Worm (Caenorhabditis elegans) whole organism, L3 larva: ENCODE data around the gene EGAP2.1.
A peak's percentile ranks its signal among the peaks of the same experiment; 100 is the strongest.

ENCODE experiments used
- R02D3.7 ChIP-seq: fragments of 150-350 bp; optimal IDR thresholded peaks from 2 replicates; lab custom pipeline; 2014; ENCODE audit warnings: missing biosample characterization, missing genetic modification characterization
- ZK546.5 ChIP-seq: sonication (generic microtip); optimal IDR thresholded peaks from 2 replicates; lab custom pipeline; 2017; ENCODE audit warnings: missing biosample characterization, missing genetic modification characterization
- ama-1 ChIP-seq: fragments of 150-350 bp; optimal IDR thresholded peaks from 2 replicates; lab custom pipeline; 2018
- ceh-16 ChIP-seq: sonication (generic microtip); optimal IDR thresholded peaks from 2 replicates; lab custom pipeline; 2017; ENCODE audit warnings: missing biosample characterization, missing genetic modification characterization
- ceh-28 ChIP-seq: fragments of 150-350 bp; optimal IDR thresholded peaks from 2 replicates; lab custom pipeline; 2014; ENCODE audit warnings: missing biosample characterization, missing genetic modification reagents, missing genetic modification characterization
- daf-12 ChIP-seq: fragments of 150-350 bp; optimal IDR thresholded peaks from 2 replicates; lab custom pipeline; 2014; ENCODE audit warnings: missing biosample characterization, missing genetic modification reagents, missing genetic modification characterization
- egl-27 ChIP-seq: sonication (generic microtip); optimal IDR thresholded peaks from 4 replicates; lab custom pipeline; 2017; ENCODE audit warnings: missing biosample characterization, missing genetic modification reagents, missing genetic modification characterization
- elt-2 ChIP-seq: sonication (generic microtip); optimal IDR thresholded peaks from 2 replicates; lab custom pipeline; 2016; ENCODE audit warnings: missing genetic modification reagents, mild to moderate bottlenecking, missing genetic modification characterization, missing compliant biosample characterization
- eor-1 ChIP-seq, 2 experiments: fragments of 150-350 bp; optimal IDR thresholded peaks; 2 replicates each; lab custom pipeline; 2014 to 2018; ENCODE audit warnings: missing biosample characterization in 2 of 2, missing genetic modification characterization in 2 of 2
- fkh-2 ChIP-seq: fragments of 150-350 bp; optimal IDR thresholded peaks from 2 replicates; lab custom pipeline; 2014; ENCODE audit warnings: missing biosample characterization, missing genetic modification reagents, missing genetic modification characterization
- hmg-11 ChIP-seq: sonication (generic microtip); optimal IDR thresholded peaks from 2 replicates; lab custom pipeline; 2016; ENCODE audit warnings: missing genetic modification characterization, missing compliant biosample characterization
- lin-15B ChIP-seq: fragments of 150-350 bp; optimal IDR thresholded peaks from 2 replicates; lab custom pipeline; 2014; ENCODE audit warnings: missing biosample characterization, missing genetic modification characterization
- lin-39 ChIP-seq: fragments of 150-350 bp; optimal IDR thresholded peaks from 2 replicates; lab custom pipeline; 2018; ENCODE audit warnings: missing biosample characterization, missing genetic modification reagents, missing genetic modification characterization
- lsy-12 ChIP-seq: sonication (generic microtip); optimal IDR thresholded peaks from 2 replicates; lab custom pipeline; 2016; ENCODE audit warnings: mild to moderate bottlenecking, missing genetic modification characterization, missing compliant biosample characterization
- mdl-1 ChIP-seq: fragments of 150-350 bp; optimal IDR thresholded peaks from 2 replicates; lab custom pipeline; 2014; ENCODE audit warnings: missing biosample characterization, missing genetic modification characterization
- mml-1 ChIP-seq: fragments of 150-350 bp; sonication (generic microtip); optimal IDR thresholded peaks from 3 replicates; lab custom pipeline; 2014; ENCODE audit warnings: missing biosample characterization, missing genetic modification characterization
- nfya-1 ChIP-seq: sonication (generic microtip); optimal IDR thresholded peaks from 2 replicates; lab custom pipeline; 2017; ENCODE audit warnings: missing genetic modification characterization, mild to moderate bottlenecking, missing compliant biosample characterization, antibody characterized with exemption, moderate library complexity; ENCODE audit not compliant: insufficient read depth
- nhr-11 ChIP-seq: fragments of 150-350 bp; optimal IDR thresholded peaks from 2 replicates; lab custom pipeline; 2014; ENCODE audit warnings: missing biosample characterization, missing genetic modification characterization
- nhr-12 ChIP-seq: fragments of 150-350 bp; optimal IDR thresholded peaks from 2 replicates; lab custom pipeline; 2014; ENCODE audit warnings: missing biosample characterization, missing genetic modification characterization
- nhr-23 ChIP-seq: fragments of 150-350 bp; optimal IDR thresholded peaks from 2 replicates; lab custom pipeline; 2014; ENCODE audit warnings: missing biosample characterization, missing genetic modification reagents, missing genetic modification characterization
- nhr-237 ChIP-seq: fragments of 150-350 bp; optimal IDR thresholded peaks from 2 replicates; lab custom pipeline; 2014; ENCODE audit warnings: missing biosample characterization, missing genetic modification characterization
- nhr-25 ChIP-seq: sonication (generic microtip); optimal IDR thresholded peaks from 2 replicates; lab custom pipeline; 2017; ENCODE audit warnings: missing biosample characterization, missing genetic modification characterization
- nhr-43 ChIP-seq: sonication (generic microtip); optimal IDR thresholded peaks from 2 replicates; lab custom pipeline; 2016; ENCODE audit warnings: mild to moderate bottlenecking, missing genetic modification characterization, missing compliant biosample characterization; ENCODE audit not compliant: poor library complexity, severe bottlenecking
- nhr-67 ChIP-seq: fragments of 150-350 bp; optimal IDR thresholded peaks from 2 replicates; lab custom pipeline; 2014; ENCODE audit warnings: missing biosample characterization, missing genetic modification characterization
- nhr-76 ChIP-seq: fragments of 150-350 bp; sonication (generic microtip); optimal IDR thresholded peaks from 5 replicates; lab custom pipeline; 2014; ENCODE audit warnings: missing biosample characterization, missing genetic modification characterization
- pha-4 ChIP-seq: fragments of 150-350 bp; optimal IDR thresholded peaks from 2 replicates; lab custom pipeline; 2014; ENCODE audit warnings: missing biosample characterization, missing genetic modification reagents, missing genetic modification characterization
- pqm-1 ChIP-seq: fragments of 150-350 bp; optimal IDR thresholded peaks from 2 replicates; lab custom pipeline; 2017; ENCODE audit warnings: missing biosample characterization, missing genetic modification characterization, inconsistent platforms
- sea-2 ChIP-seq: fragments of 150-350 bp; sonication (generic microtip); optimal IDR thresholded peaks from 4 replicates; lab custom pipeline; 2014; ENCODE audit warnings: missing biosample characterization, missing genetic modification reagents, missing genetic modification characterization
- skn-1 ChIP-seq: fragments of 150-350 bp; optimal IDR thresholded peaks from 2 replicates; lab custom pipeline; 2014; ENCODE audit warnings: missing biosample characterization, missing genetic modification characterization
- zag-1 ChIP-seq: fragments of 150-350 bp; optimal IDR thresholded peaks from 2 replicates; lab custom pipeline; 2014; ENCODE audit warnings: missing biosample characterization, missing genetic modification characterization
- ztf-11 ChIP-seq: fragments of 150-350 bp; optimal IDR thresholded peaks from 2 replicates; lab custom pipeline; 2014; ENCODE audit warnings: missing biosample characterization, missing genetic modification characterization
- ztf-4 ChIP-seq: fragments of 150-350 bp; optimal IDR thresholded peaks from 2 replicates; lab custom pipeline; 2014; ENCODE audit warnings: missing biosample characterization, missing genetic modification characterization

EGAP2.1 gene

ce11 chrII:5234728-5235127 is 3.5 kb downstream of the EGAP2.1 start:
- TF ChIP-seq elt-2 = peak; percentile 84
- no peak for TF ChIP-seq lsy-12 (tag; lab: Kevin White, UChicago)
- peak; percentile 57 for TF ChIP-seq pqm-1

- TF ChIP-seq elt-2 (peak; percentile 85), nhr-43 (tag; lab: Kevin White, UChicago) (no peak), pqm-1 (peak; percentile 49)
Observed at ce11 chrII:5235758-5236157, 4.5 kb downstream of the EGAP2.1 start, which contains the start of gene pho-1. pho-1 (minus strand) TSS chrII:5235846.

- TF ChIP-seq lsy-12 (tag; lab: Kevin White, UChicago) (peak; percentile 4), pqm-1 (peak; percentile 26), elt-2 (peak; percentile 57), nfya-1 (tag; lab: Kevin White, UChicago) (peak; percentile 3), ama-1 (lab: Kevin White, UChicago) (no peak), nhr-76 (tag; lab: Kevin White, UChicago) (no peak), hmg-11 (tag; lab: Kevin White, UChicago) (no peak), ztf-11 (tag; lab: Kevin White, UChicago) (no peak), lin-39 (no peak), nhr-237 (tag; lab: Kevin White, UChicago) (no peak), pha-4 (no peak)
- TF ChIP-seq, all 47 proteins: peak for 4
Observed at ce11 chrII:5237699-5238098, 6.5 kb downstream of the EGAP2.1 start.

ce11 chrII:5238366-5238765 is 7.2 kb downstream of the EGAP2.1 start, which contains the start of gene pho-4:
pho-4 (minus strand) TSS chrII:5238466.
- TF ChIP-seq ama-1 (lab: Kevin White, UChicago) = no peak
- TF ChIP-seq nhr-67 = no peak
- TF ChIP-seq nhr-25 (tag; lab: Kevin White, UChicago) = no peak

ce11 chrII:5241560-5241959 is 10.3 kb downstream of the EGAP2.1 start, which contains the start of gene T16D1.1:
T16D1.1 (minus strand) TSS chrII:5241660.
- TF ChIP-seq ceh-16 (tag; lab: Kevin White, UChicago) (no peak), eor-1 (tag; optimal IDR thresholded peaks at IDR 0.05; lab: Kevin White, UChicago) (no peak), ZK546.5 (tag; lab: Kevin White, UChicago) (no peak), lin-15B (tag; lab: Kevin White, UChicago) (no peak), skn-1 (tag; lab: Kevin White, UChicago) (no peak), nfya-1 (tag; lab: Kevin White, UChicago) (no peak), egl-27 (tag; lab: Kevin White, UChicago) (no peak), mml-1 (tag; lab: Kevin White, UChicago) (no peak), daf-12 (tag; lab: Kevin White, UChicago) (no peak), nhr-76 (tag; lab: Kevin White, UChicago) (no peak), sea-2 (GFP tag; lab: Kevin White, UChicago) (no peak), nhr-25 (tag; lab: Kevin White, UChicago) (no peak), nhr-237 (tag; lab: Kevin White, UChicago) (no peak), hmg-11 (tag; lab: Kevin White, UChicago) (no peak), zag-1 (tag; lab: Kevin White, UChicago) (no peak), ceh-28 (no peak), lsy-12 (tag; lab: Kevin White, UChicago) (no peak), pqm-1 (no peak)

ce11 chrII:5246791-5247361 is 15.7 kb downstream of the EGAP2.1 start, which contains the start of gene ptr-6:
ptr-6 (minus strand) TSS chrII:5246837.
- TF ChIP-seq hmg-11 (tag; lab: Kevin White, UChicago) = no peak
- peak; percentile 37 for TF ChIP-seq nhr-25 (tag; lab: Kevin White, UChicago)
- TF ChIP-seq nhr-23 = peak; percentile 28

- TF ChIP-seq sea-2 (GFP tag; lab: Kevin White, UChicago) (no peak), nhr-23 (no peak), mdl-1 (no peak), elt-2 (no peak), nhr-43 (tag; lab: Kevin White, UChicago) (no peak), lin-39 (no peak), ztf-4 (tag; lab: Kevin White, UChicago) (no peak), ztf-11 (tag; lab: Kevin White, UChicago) (no peak), zag-1 (tag; lab: Kevin White, UChicago) (no peak), mml-1 (tag; lab: Kevin White, UChicago) (no peak), fkh-2 (no peak), nhr-12 (tag; lab: Kevin White, UChicago) (no peak), ama-1 (lab: Kevin White, UChicago) (no peak), pha-4 (no peak), nhr-11 (tag; lab: Kevin White, UChicago) (no peak), R02D3.7 (tag; lab: Kevin White, UChicago) (no peak)
- TF ChIP-seq, all 47 proteins: peak for 0
Observed at ce11 chrII:5255435-5255834, 24.2 kb downstream of the EGAP2.1 start, which contains the start of gene frpr-4. frpr-4 (minus strand) TSS chrII:5255535.
